Fruit fly (Drosophila melanogaster): Measurements from ENCODE around the gene Prosalpha4T1.

dm6 chr3R:20779545-20779944 lies 30.7 kb upstream of the Prosalpha4T1 start:
- TF ChIP-seq psq (optimal IDR thresholded peaks at IDR 0.05) (no peak), ttk (optimal IDR thresholded peaks at IDR 0.05) (no peak), Sin3A (optimal IDR thresholded peaks at IDR 0.05) (no peak)

Measured in Kc167 (cell line).